Fruit fly (Drosophila melanogaster): ENCODE results near the gene CG8461.
A peak's percentile ranks its signal among the peaks of the same experiment; 100 is the strongest.

CG8461 gene

dm6 chr3R:14478438-14479033 is 34.9 kb downstream of the CG8461 start (continued):
- peak; percentile 81 for TF ChIP-seq zf30C (GFP tag; optimal IDR thresholded peaks at IDR 0.05)
- TF ChIP-seq CG10565 (GFP tag; optimal IDR thresholded peaks at IDR 0.05) = no peak
- TF ChIP-seq kay (GFP tag; optimal IDR thresholded peaks at IDR 0.05) = peak; percentile 60
- TF ChIP-seq bsh (GFP tag; optimal IDR thresholded peaks at IDR 0.05) = peak in 1 of 2 experiments; percentile 89
- peak; percentile 79 for TF ChIP-seq bcd (GFP tag; optimal IDR thresholded peaks at IDR 0.05)
- no peak for TF ChIP-seq CG9215 (GFP tag; IDR thresholded peaks at IDR 0.05)
- TF ChIP-seq CG12391 (tag; optimal IDR thresholded peaks at IDR 0.05) = peak; percentile 92
- TF ChIP-seq nau (GFP tag; optimal IDR thresholded peaks at IDR 0.05) = peak; percentile 74
- TF ChIP-seq row (GFP tag; IDR thresholded peaks at IDR 0.05) = peak; percentile 89
- TF ChIP-seq CG10366 (GFP tag; IDR thresholded peaks at IDR 0.05) = peak; percentile 69
- no peak for TF ChIP-seq insv (GFP tag; optimal IDR thresholded peaks at IDR 0.05)
- no peak for TF ChIP-seq CG11247 (GFP tag; IDR thresholded peaks at IDR 0.05)
- TF ChIP-seq ranshi (GFP tag; IDR thresholded peaks at IDR 0.05) = peak; percentile 73; the same call in 1 of the 2 replicates
- peak; percentile 73 for TF ChIP-seq nerfin-1 (tag; optimal IDR thresholded peaks at IDR 0.05)
- no peak for TF ChIP-seq pita (GFP tag; optimal IDR thresholded peaks at IDR 0.05)
- TF ChIP-seq CG14050 (GFP tag; IDR thresholded peaks at IDR 0.05) = peak; percentile 29; the same call in 1 of the 3 replicates
- TF ChIP-seq gsb (GFP tag; IDR thresholded peaks at IDR 0.05) = 0 out of 2 replicates have a peak, but pooled peaks have one; percentile 53
- no peak for TF ChIP-seq emc (GFP tag; optimal IDR thresholded peaks at IDR 0.05)
- TF ChIP-seq CG3995 (GFP tag; optimal IDR thresholded peaks at IDR 0.05) = no peak
- TF ChIP-seq cato (GFP tag; optimal IDR thresholded peaks at IDR 0.05; ENCODE audit: borderline replicate concordance) = peak; percentile 64
- no peak for TF ChIP-seq eyg (GFP tag; optimal IDR thresholded peaks at IDR 0.05)
- TF ChIP-seq dm (GFP tag; optimal IDR thresholded peaks at IDR 0.05) = no peak
- TF ChIP-seq scrt (GFP tag; optimal IDR thresholded peaks at IDR 0.05) = peak; percentile 67
- peak; percentile 41 for TF ChIP-seq CG15514 (GFP tag; optimal IDR thresholded peaks at IDR 0.05)
- peak; percentile 69 for TF ChIP-seq CG8359 (GFP tag; optimal IDR thresholded peaks at IDR 0.05; ENCODE audit: borderline replicate concordance)
- no peak for TF ChIP-seq CG3163 (GFP tag; optimal IDR thresholded peaks at IDR 0.05)
- peak; percentile 69 for TF ChIP-seq CG3847 (GFP tag; IDR thresholded peaks at IDR 0.05)
- no peak for TF ChIP-seq CG9609 (GFP tag; optimal IDR thresholded peaks at IDR 0.05)
- peak; percentile 34 for TF ChIP-seq CG12942 (GFP tag; optimal IDR thresholded peaks at IDR 0.05)
- TF ChIP-seq Hand (GFP tag; optimal IDR thresholded peaks at IDR 0.05) = no peak
- peak; percentile 57; the same call in 1 of the 3 replicates for TF ChIP-seq ase (GFP tag; IDR thresholded peaks at IDR 0.05)
- no peak; the same call in 2 of the 3 replicates for TF ChIP-seq CG11560 (tag; IDR thresholded peaks at IDR 0.05)
- no peak for TF ChIP-seq CG17802 (tag; optimal IDR thresholded peaks at IDR 0.05)
- TF ChIP-seq Fer2 (tag; optimal IDR thresholded peaks at IDR 0.05) = peak; percentile 41
- peak; percentile 73 for TF ChIP-seq croc (GFP tag; conservative IDR thresholded peaks at IDR 0.05)
- TF ChIP-seq CG12104 (GFP tag; optimal IDR thresholded peaks at IDR 0.05) = peak; percentile 51
- TF ChIP-seq Sry-β (GFP tag; optimal IDR thresholded peaks at IDR 0.05) = no peak
- TF ChIP-seq CG6654 (GFP tag; optimal IDR thresholded peaks at IDR 0.05) = peak; percentile 30
- no peak for TF ChIP-seq cg (GFP tag; optimal IDR thresholded peaks at IDR 0.05)
- peak; percentile 19; the same call in 1 of the 2 replicates for TF ChIP-seq chm (GFP tag; IDR thresholded peaks at IDR 0.05)
- peak; percentile 55 for TF ChIP-seq Ada2b (GFP tag; IDR thresholded peaks at IDR 0.05)
- peak; percentile 67 for TF ChIP-seq zfh1 (GFP tag; IDR thresholded peaks at IDR 0.05)
- TF ChIP-seq crol (GFP tag; IDR thresholded peaks at IDR 0.05) = peak; percentile 81
- TF ChIP-seq Doc2 (GFP tag; IDR thresholded peaks at IDR 0.05) = no peak
- TF ChIP-seq CG14441 (GFP tag; IDR thresholded peaks at IDR 0.05) = peak; percentile 77
- no peak; the same call in 1 of the 2 replicates for TF ChIP-seq Gsc (GFP tag; IDR thresholded peaks at IDR 0.05)
- peak; percentile 71 for TF ChIP-seq tin (GFP tag; optimal IDR thresholded peaks at IDR 0.05)
- TF ChIP-seq CG8765 (GFP tag; IDR thresholded peaks at IDR 0.05) = 0 out of 2 replicates have a peak, but pooled peaks have one; percentile 33
- TF ChIP-seq CG32772 (GFP tag; IDR thresholded peaks at IDR 0.05) = peak; percentile 79
- TF ChIP-seq CG34224 (GFP tag; IDR thresholded peaks at IDR 0.05; ENCODE audit: partially characterized antibody) = no peak
